Worm (Caenorhabditis elegans) whole organism, L2 larva: ENCODE measurements around the gene C29F9.2.

Experiments used
- F13H6.1 ChIP-seq: sonication (generic microtip); optimal IDR thresholded peaks from 2 replicates; lab custom pipeline; 2016; ENCODE audit warnings: missing genetic modification characterization, missing compliant biosample characterization
- R02D3.7 ChIP-seq: fragments of 150-350 bp; optimal IDR thresholded peaks from 2 replicates; lab custom pipeline; 2014; ENCODE audit warnings: missing biosample characterization, missing genetic modification characterization
- aly-2 ChIP-seq: fragments of 150-350 bp; optimal IDR thresholded peaks from 2 replicates; lab custom pipeline; 2014; ENCODE audit warnings: missing biosample characterization, missing genetic modification characterization
- ama-1 ChIP-seq: fragments of 150-350 bp; optimal IDR thresholded peaks from 2 replicates; lab custom pipeline; 2018; ENCODE audit warnings: inconsistent platforms
- dmd-4 ChIP-seq: sonication (generic microtip); optimal IDR thresholded peaks from 2 replicates; lab custom pipeline; 2017; ENCODE audit warnings: missing biosample characterization, missing genetic modification characterization
- egl-27 ChIP-seq: sonication (generic microtip); optimal IDR thresholded peaks from 3 replicates; lab custom pipeline; 2017; ENCODE audit warnings: missing biosample characterization, missing genetic modification reagents, missing genetic modification characterization
- lin-13 ChIP-seq: fragments of 150-350 bp; optimal IDR thresholded peaks from 2 replicates; lab custom pipeline; 2014; ENCODE audit warnings: missing biosample characterization, missing genetic modification reagents, missing genetic modification characterization
- lsy-2 ChIP-seq, 2 experiments: fragments of 150-350 bp in 1 of 2; sonication (generic microtip) in 1 of 2; optimal IDR thresholded peaks; 2 replicates each; lab custom pipeline; 2014 to 2017; ENCODE audit warnings: missing biosample characterization in 2 of 2, missing genetic modification characterization in 2 of 2
- nhr-10 ChIP-seq: sonication (generic microtip); optimal IDR thresholded peaks from 2 replicates; lab custom pipeline; 2017; ENCODE audit warnings: missing biosample characterization, missing genetic modification characterization
- nhr-12 ChIP-seq: fragments of 150-350 bp; optimal IDR thresholded peaks from 2 replicates; lab custom pipeline; 2014; ENCODE audit warnings: missing biosample characterization, missing genetic modification characterization
- skn-1 ChIP-seq: sonication (generic microtip); optimal IDR thresholded peaks from 2 replicates; lab custom pipeline; 2017; ENCODE audit warnings: missing biosample characterization, missing genetic modification characterization
- sma-3 ChIP-seq: sonication (generic microtip); optimal IDR thresholded peaks from 2 replicates; lab custom pipeline; 2016; ENCODE audit warnings: missing genetic modification reagents, missing genetic modification characterization, missing compliant biosample characterization
- ztf-4 ChIP-seq: fragments of 150-350 bp; optimal IDR thresholded peaks from 2 replicates; lab custom pipeline; 2014; ENCODE audit warnings: missing biosample characterization, missing genetic modification characterization

DNA sequence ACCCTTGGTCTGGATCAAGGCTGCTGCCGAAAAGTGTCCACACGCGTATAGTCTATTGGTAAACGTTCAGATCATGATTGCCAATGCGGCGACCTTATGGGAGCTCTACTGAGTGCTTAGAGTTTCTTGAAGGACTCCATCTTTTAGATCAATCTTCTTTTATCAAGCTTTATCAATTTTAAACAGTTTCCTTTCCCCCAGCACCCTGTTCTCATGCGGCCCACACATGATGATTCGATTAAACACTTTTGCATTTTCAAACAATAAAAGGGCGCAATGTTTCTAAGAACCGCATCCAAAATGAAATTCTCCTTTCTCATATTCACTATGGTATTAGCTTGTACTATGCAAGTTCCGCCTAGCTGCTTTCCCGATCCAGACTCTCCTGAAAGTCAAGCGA lies 34.6 kb downstream of the C29F9.2 start, which contains the start of gene F40G9.7:
- no peak for TF ChIP-seq R02D3.7 (tag; lab: Kevin White, UChicago)
- TF ChIP-seq lin-13 (GFP tag; lab: Kevin White, UChicago) = no peak
- no peak for TF ChIP-seq lsy-2 (tag; optimal IDR thresholded peaks at IDR 0.05; lab: Kevin White, UChicago)
- TF ChIP-seq aly-2 = no peak
- TF ChIP-seq dmd-4 (tag; lab: Kevin White, UChicago) = no peak
- no peak for TF ChIP-seq nhr-10 (tag; lab: Kevin White, UChicago)
- TF ChIP-seq nhr-12 (tag; lab: Kevin White, UChicago) = no peak
- TF ChIP-seq skn-1 = no peak
- TF ChIP-seq ztf-4 (tag; lab: Kevin White, UChicago) = no peak
- no peak for TF ChIP-seq sma-3 (GFP tag; lab: Kevin White, UChicago)
- no peak for TF ChIP-seq ama-1 (lab: Kevin White, UChicago)
- TF ChIP-seq egl-27 = no peak
- no peak for TF ChIP-seq F13H6.1 (tag; lab: Kevin White, UChicago)
